Worm (Caenorhabditis elegans) whole organism, L3 larva: ENCODE results near the gene des-2.

Source experiments
- aly-2 ChIP-seq: fragments of 150-350 bp; optimal IDR thresholded peaks from 2 replicates; lab custom pipeline; 2014; ENCODE audit warnings: missing biosample characterization, missing genetic modification characterization
- ceh-82 ChIP-seq: fragments of 150-350 bp; optimal IDR thresholded peaks from 2 replicates; lab custom pipeline; 2014; ENCODE audit warnings: missing biosample characterization, missing genetic modification characterization
- ceh-9 ChIP-seq: sonication (generic microtip); optimal IDR thresholded peaks from 2 replicates; lab custom pipeline; 2018; ENCODE audit warnings: missing biosample characterization, missing genetic modification characterization
- egl-5 ChIP-seq: fragments of 150-350 bp; optimal IDR thresholded peaks from 2 replicates; lab custom pipeline; 2017; ENCODE audit warnings: missing biosample characterization, missing genetic modification reagents, missing genetic modification characterization, inconsistent platforms
- skn-1 ChIP-seq: fragments of 150-350 bp; optimal IDR thresholded peaks from 2 replicates; lab custom pipeline; 2014; ENCODE audit warnings: missing biosample characterization, missing genetic modification characterization
- tbx-2 ChIP-seq: sonication (generic microtip); optimal IDR thresholded peaks from 2 replicates; lab custom pipeline; 2016; ENCODE audit warnings: mild to moderate bottlenecking, missing genetic modification characterization, missing compliant biosample characterization

ce11 chrV:11459255-11459654, 37.8 kb upstream of the des-2 start, which contains the start of gene T11F9.1:
- no peak for TF ChIP-seq tbx-2
- TF ChIP-seq ceh-82: no peak
- TF ChIP-seq aly-2 (tag; lab: Kevin White, UChicago): no peak
- no peak for TF ChIP-seq ceh-9 (tag; lab: Kevin White, UChicago)
- no peak for TF ChIP-seq skn-1
- TF ChIP-seq egl-5: no peak
